Worm (Caenorhabditis elegans) whole organism, late embryonic: ENCODE data around the gene F54E7.6.
A peak's percentile ranks its signal among the peaks of the same experiment; 100 is the strongest.

Source experiments
- C08G9.2 ChIP-seq: sonication (generic microtip); optimal IDR thresholded peaks from 2 replicates; lab custom pipeline; 2016; ENCODE audit warnings: mild to moderate bottlenecking, missing genetic modification characterization, moderate library complexity, missing compliant biosample characterization
- C38D4.7 ChIP-seq: fragments of 200-800 bp; sonication (Bioruptor generic); optimal IDR thresholded peaks from 2 replicates; lab custom pipeline; 2018; ENCODE audit warnings: mild to moderate bottlenecking, missing genetic modification characterization, moderate library complexity, missing compliant biosample characterization
- F13H6.1 ChIP-seq: sonication (generic microtip); optimal IDR thresholded peaks from 2 replicates; lab custom pipeline; 2016; ENCODE audit warnings: missing genetic modification characterization, missing compliant biosample characterization
- K02D7.2 ChIP-seq: sonication (generic microtip); optimal IDR thresholded peaks from 2 replicates; lab custom pipeline; 2017; ENCODE audit warnings: mild to moderate bottlenecking, missing genetic modification characterization, missing compliant biosample characterization
- K09A11.1 ChIP-seq: sonication (generic microtip); optimal IDR thresholded peaks from 2 replicates; lab custom pipeline; 2017; ENCODE audit warnings: antibody characterized with exemption, mild to moderate bottlenecking, missing genetic modification characterization, missing compliant biosample characterization; ENCODE audit not compliant: insufficient read depth
- T23F11.4 ChIP-seq: fragments of 200-800 bp; sonication (Bioruptor generic); optimal IDR thresholded peaks from 2 replicates; lab custom pipeline; 2018; ENCODE audit warnings: mild to moderate bottlenecking, missing genetic modification characterization, missing compliant biosample characterization
- Y22D7AL.16 ChIP-seq: sonication (generic microtip); optimal IDR thresholded peaks from 2 replicates; lab custom pipeline; 2016; ENCODE audit warnings: missing genetic modification characterization, missing compliant biosample characterization
- ahr-1 ChIP-seq: sonication (generic microtip); optimal IDR thresholded peaks from 2 replicates; lab custom pipeline; 2016; ENCODE audit warnings: missing genetic modification characterization, missing compliant biosample characterization
- ceh-14 ChIP-seq: sonication (generic microtip); optimal IDR thresholded peaks from 2 replicates; lab custom pipeline; 2016; ENCODE audit warnings: missing genotype, missing genetic modification characterization, missing compliant biosample characterization
- ceh-18 ChIP-seq: sonication (generic microtip); optimal IDR thresholded peaks from 2 replicates; lab custom pipeline; 2016; ENCODE audit warnings: missing genetic modification characterization, missing compliant biosample characterization
- ceh-19 ChIP-seq: fragments of 200-800 bp; sonication (Bioruptor generic); optimal IDR thresholded peaks from 2 replicates; lab custom pipeline; 2018; ENCODE audit warnings: mild to moderate bottlenecking, missing genetic modification characterization, missing compliant biosample characterization
- ceh-2 ChIP-seq: sonication (generic microtip); optimal IDR thresholded peaks from 2 replicates; lab custom pipeline; 2016; ENCODE audit warnings: missing genotype, missing genetic modification characterization, missing compliant biosample characterization
- ceh-22 ChIP-seq: sonication (generic microtip); optimal IDR thresholded peaks from 2 replicates; lab custom pipeline; 2017; ENCODE audit warnings: missing biosample characterization, missing genetic modification characterization
- ceh-24 ChIP-seq: sonication (generic microtip); optimal IDR thresholded peaks from 2 replicates; lab custom pipeline; 2016; ENCODE audit warnings: mild to moderate bottlenecking, missing genetic modification characterization, missing compliant biosample characterization
- ceh-30 ChIP-seq: fragments of 150-350 bp; optimal IDR thresholded peaks from 2 replicates; lab custom pipeline; 2014; ENCODE audit warnings: missing biosample characterization, missing genetic modification characterization
- ceh-31 ChIP-seq: sonication (generic microtip); optimal IDR thresholded peaks from 2 replicates; lab custom pipeline; 2016; ENCODE audit warnings: missing genetic modification characterization, missing compliant biosample characterization
- ceh-34 ChIP-seq: sonication (generic microtip); optimal IDR thresholded peaks from 2 replicates; lab custom pipeline; 2016; ENCODE audit warnings: mild to moderate bottlenecking, missing genetic modification characterization, missing compliant biosample characterization
- ceh-45 ChIP-seq: fragments of 200-800 bp; sonication (Bioruptor generic); IDR thresholded peaks from 2 replicates; pipeline ENCODE4 v1.3.6; 2022; ENCODE audit warnings: missing genetic modification reagents, missing genetic modification characterization, missing compliant biosample characterization
- ceh-9 ChIP-seq: sonication (generic microtip); optimal IDR thresholded peaks from 2 replicates; lab custom pipeline; 2016; ENCODE audit warnings: mild to moderate bottlenecking, missing genetic modification characterization, inconsistent platforms, missing compliant biosample characterization
- che-1 ChIP-seq: sonication (generic microtip); optimal IDR thresholded peaks from 2 replicates; lab custom pipeline; 2016; ENCODE audit warnings: mild to moderate bottlenecking, missing genetic modification characterization, missing compliant biosample characterization
- dmd-4 ChIP-seq: sonication (generic microtip); optimal IDR thresholded peaks from 2 replicates; lab custom pipeline; 2016; ENCODE audit warnings: borderline replicate concordance, missing genetic modification characterization, missing compliant biosample characterization
- dve-1 ChIP-seq: sonication (generic microtip); optimal IDR thresholded peaks from 2 replicates; lab custom pipeline; 2017; ENCODE audit warnings: antibody characterized with exemption, mild to moderate bottlenecking, missing genetic modification characterization, missing compliant biosample characterization
- elt-2 ChIP-seq: sonication (generic microtip); optimal IDR thresholded peaks from 2 replicates; lab custom pipeline; 2016; ENCODE audit warnings: missing genetic modification reagents, missing genetic modification characterization, missing compliant biosample characterization
- elt-4 ChIP-seq: sonication (generic microtip); optimal IDR thresholded peaks from 2 replicates; lab custom pipeline; 2016; ENCODE audit warnings: missing genetic modification characterization, missing compliant biosample characterization
- eyg-1 ChIP-seq: sonication (generic microtip); optimal IDR thresholded peaks from 2 replicates; lab custom pipeline; 2016; ENCODE audit warnings: missing genotype, missing genetic modification characterization, missing compliant biosample characterization
- fax-1 ChIP-seq: sonication (generic microtip); optimal IDR thresholded peaks from 2 replicates; lab custom pipeline; 2016; ENCODE audit warnings: missing genotype, missing genetic modification characterization, missing compliant biosample characterization
- fkh-10 ChIP-seq: fragments of 150-350 bp; optimal IDR thresholded peaks from 2 replicates; lab custom pipeline; 2014; ENCODE audit warnings: missing biosample characterization, missing genetic modification reagents, missing genetic modification characterization
- fkh-6 ChIP-seq: sonication (generic microtip); optimal IDR thresholded peaks from 2 replicates; lab custom pipeline; 2016; ENCODE audit warnings: missing genetic modification characterization, missing compliant biosample characterization
- hlh-30 ChIP-seq: sonication (generic microtip); optimal IDR thresholded peaks from 2 replicates; lab custom pipeline; 2017; ENCODE audit warnings: antibody characterized with exemption, missing genetic modification characterization, missing compliant biosample characterization; ENCODE audit not compliant: insufficient read depth
- hlh-6 ChIP-seq: sonication (generic microtip); optimal IDR thresholded peaks from 2 replicates; lab custom pipeline; 2016; ENCODE audit warnings: missing genotype, missing genetic modification characterization, missing compliant biosample characterization
- nfya-1 ChIP-seq: sonication (generic microtip); optimal IDR thresholded peaks from 2 replicates; lab custom pipeline; 2017; ENCODE audit warnings: missing genetic modification characterization, mild to moderate bottlenecking, missing compliant biosample characterization, antibody characterized with exemption, moderate library complexity
- nhr-11 ChIP-seq: fragments of 150-350 bp; optimal IDR thresholded peaks from 2 replicates; lab custom pipeline; 2014; ENCODE audit warnings: missing biosample characterization, missing genetic modification characterization
- nhr-232 ChIP-seq: sonication (generic microtip); optimal IDR thresholded peaks from 2 replicates; lab custom pipeline; 2016; ENCODE audit warnings: missing genetic modification characterization, missing compliant biosample characterization
- odd-2 ChIP-seq: sonication (generic microtip); optimal IDR thresholded peaks from 2 replicates; lab custom pipeline; 2017; ENCODE audit warnings: antibody characterized with exemption, mild to moderate bottlenecking, missing genetic modification characterization, missing compliant biosample characterization
- pag-3 ChIP-seq: sonication (generic microtip); optimal IDR thresholded peaks from 2 replicates; lab custom pipeline; 2016; ENCODE audit warnings: missing compliant biosample characterization, missing genetic modification characterization, borderline replicate concordance
- pat-9 ChIP-seq: fragments of 200-800 bp; sonication (Bioruptor generic); optimal IDR thresholded peaks from 2 replicates; lab custom pipeline; 2018; ENCODE audit warnings: mild to moderate bottlenecking, missing genetic modification characterization, moderate library complexity, missing compliant biosample characterization
- pax-1 ChIP-seq: fragments of 150-350 bp; optimal IDR thresholded peaks from 2 replicates; lab custom pipeline; 2014; ENCODE audit warnings: missing biosample characterization, missing genetic modification characterization
- pha-2 ChIP-seq: sonication (generic microtip); optimal IDR thresholded peaks from 2 replicates; lab custom pipeline; 2017; ENCODE audit warnings: mild to moderate bottlenecking, missing genetic modification characterization, missing compliant biosample characterization
- pha-4 ChIP-seq: fragments of 150-350 bp; optimal IDR thresholded peaks from 2 replicates; lab custom pipeline; 2018; ENCODE audit warnings: missing biosample characterization, missing genetic modification reagents, missing genetic modification characterization
- ref-2 ChIP-seq: sonication (generic microtip); optimal IDR thresholded peaks from 2 replicates; lab custom pipeline; 2016; ENCODE audit warnings: missing genetic modification characterization, missing compliant biosample characterization
- rnt-1 ChIP-seq: sonication (generic microtip); optimal IDR thresholded peaks from 2 replicates; lab custom pipeline; 2016; ENCODE audit warnings: missing genetic modification characterization, missing compliant biosample characterization
- sdc-2 ChIP-seq: sonication (generic microtip); optimal IDR thresholded peaks from 2 replicates; lab custom pipeline; 2016; ENCODE audit warnings: missing genotype, missing genetic modification characterization, missing compliant biosample characterization
- sox-2 ChIP-seq: fragments of 200-800 bp; sonication (Bioruptor generic); IDR thresholded peaks from 2 replicates; pipeline ENCODE4 v1.3.6; 2022; ENCODE audit warnings: missing genetic modification reagents, missing genetic modification characterization, missing compliant biosample characterization
- sox-4 ChIP-seq: sonication (generic microtip); optimal IDR thresholded peaks from 2 replicates; lab custom pipeline; 2017; ENCODE audit warnings: mild to moderate bottlenecking, missing genetic modification characterization, inconsistent platforms, missing compliant biosample characterization
- tbx-2 ChIP-seq: sonication (generic microtip); optimal IDR thresholded peaks from 2 replicates; lab custom pipeline; 2016; ENCODE audit warnings: missing genetic modification characterization, missing compliant biosample characterization
- tbx-7 ChIP-seq: sonication (generic microtip); optimal IDR thresholded peaks from 2 replicates; lab custom pipeline; 2016; ENCODE audit warnings: missing genotype, missing genetic modification characterization, missing compliant biosample characterization
- ttx-3 ChIP-seq: sonication (generic microtip); optimal IDR thresholded peaks from 2 replicates; lab custom pipeline; 2016; ENCODE audit warnings: missing genetic modification reagents, missing genetic modification characterization, missing compliant biosample characterization
- unc-3 ChIP-seq, 2 experiments: fragments of 200-800 bp in 1 of 2; sonication (Bioruptor generic) in 1 of 2; sonication (generic microtip) in 1 of 2; conservative IDR thresholded peaks in 1 of 2; optimal IDR thresholded peaks in 1 of 2; 2 replicates each; pipeline versions ENCODE4 v1.3.6 to Lab custom; 2016 to 2022; ENCODE audit warnings: missing compliant biosample characterization in 2 of 2, missing genetic modification characterization in 2 of 2, missing genetic modification reagents in 1 of 2
- unc-42 ChIP-seq: sonication (generic microtip); optimal IDR thresholded peaks from 2 replicates; lab custom pipeline; 2016; ENCODE audit warnings: missing genotype, missing genetic modification characterization, missing compliant biosample characterization
- unc-55 ChIP-seq: sonication (generic microtip); optimal IDR thresholded peaks from 2 replicates; lab custom pipeline; 2017; ENCODE audit warnings: missing biosample characterization, missing genetic modification reagents, missing genetic modification characterization
- unc-86 ChIP-seq: sonication (generic microtip); optimal IDR thresholded peaks from 2 replicates; lab custom pipeline; 2016; ENCODE audit warnings: missing genetic modification characterization, missing compliant biosample characterization
- zip-5 ChIP-seq: sonication (generic microtip); optimal IDR thresholded peaks from 2 replicates; lab custom pipeline; 2016; ENCODE audit warnings: missing genetic modification characterization, missing compliant biosample characterization
- ztf-16 ChIP-seq: sonication (generic microtip); optimal IDR thresholded peaks from 2 replicates; lab custom pipeline; 2017; ENCODE audit warnings: missing genetic modification characterization, missing compliant biosample characterization

The F54E7.6 gene

DNA sequence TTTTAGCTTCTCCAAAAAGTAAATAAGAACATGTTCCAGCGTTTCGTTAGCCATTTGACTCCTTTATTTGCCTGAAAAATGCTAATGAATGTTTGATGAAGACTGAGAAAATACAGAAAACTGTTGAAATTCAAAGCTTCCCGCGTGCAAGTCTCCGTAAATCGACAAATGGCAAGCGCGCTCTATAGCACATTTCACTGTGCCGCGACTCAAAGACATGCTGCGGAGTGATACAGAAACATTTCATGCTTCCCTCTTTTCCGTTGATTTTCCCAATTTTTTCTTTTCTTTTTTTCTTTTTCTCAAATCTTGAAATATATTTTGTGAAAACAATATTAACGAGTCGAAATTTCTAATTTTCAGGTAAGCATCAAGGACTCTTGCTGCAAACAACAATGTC lies 18.1 kb upstream of the F54E7.6 start, which contains the start of the genes ska-3 and rps-12:
TSS of gene ska-3 (minus strand) at position 71 of the 400 bp plus-strand sequence.
TSS of gene rps-12 (plus strand) at position 364 of the 400 bp plus-strand sequence.
- TF ChIP-seq ceh-31 (tag; lab: Kevin White, UChicago) (peak; percentile 89), ceh-9 (tag; lab: Kevin White, UChicago) (no peak), ztf-16 (tag; lab: Kevin White, UChicago) (peak; percentile 78), ceh-45 (GFP tag; lab: Robert Waterston, UW) (no peak), F13H6.1 (tag; lab: Kevin White, UChicago) (peak; percentile 21), unc-55 (GFP tag; lab: Kevin White, UChicago) (peak; percentile 74), ceh-18 (tag; lab: Kevin White, UChicago) (peak; percentile 94), ceh-2 (tag; lab: Kevin White, UChicago) (peak; percentile 59), nhr-11 (tag; lab: Kevin White, UChicago) (peak; percentile 78), zip-5 (tag; lab: Kevin White, UChicago) (no peak), che-1 (no peak), ceh-30 (tag; lab: Kevin White, UChicago) (peak; percentile 64), hlh-30 (tag; lab: Kevin White, UChicago) (peak; percentile 70), ref-2 (peak; percentile 90), hlh-6 (no peak), unc-3 (GFP tag; conservative IDR thresholded peaks at IDR 0.05; lab: Robert Waterston, UW) (no peak), unc-3 (tag; optimal IDR thresholded peaks at IDR 0.05; lab: Kevin White, UChicago) (peak; percentile 56), Y22D7AL.16 (tag; lab: Kevin White, UChicago) (no peak), fkh-10 (GFP tag; lab: Kevin White, UChicago) (no peak), ceh-34 (peak; percentile 89), ceh-22 (no peak), fkh-6 (tag; lab: Kevin White, UChicago) (no peak), fax-1 (tag; lab: Kevin White, UChicago) (no peak), ceh-24 (tag; lab: Kevin White, UChicago) (no peak), dmd-4 (tag; lab: Kevin White, UChicago) (peak; percentile 67), pha-2 (peak; percentile 55), C08G9.2 (tag; lab: Kevin White, UChicago) (peak; percentile 35), ceh-19 (GFP tag; lab: Kevin White, UChicago) (no peak), unc-86 (peak; percentile 74), K09A11.1 (peak; percentile 52), unc-42 (tag; lab: Kevin White, UChicago) (peak; percentile 87), eyg-1 (no peak), sox-2 (GFP tag; lab: Robert Waterston, UW) (peak; percentile 24; the same call in 1 of the 2 replicates), ttx-3 (tag; lab: Kevin White, UChicago) (peak; percentile 6), elt-2 (tag; lab: Kevin White, UChicago) (peak; percentile 69), tbx-2 (tag; lab: Kevin White, UChicago) (peak; percentile 94), tbx-7 (tag; lab: Kevin White, UChicago) (peak; percentile 41), pax-1 (tag; lab: Kevin White, UChicago) (peak; percentile 93), odd-2 (tag; lab: Kevin White, UChicago) (no peak), C38D4.7 (GFP tag; lab: Kevin White, UChicago) (no peak), nfya-1 (tag; lab: Kevin White, UChicago) (peak; percentile 96), elt-4 (tag; lab: Kevin White, UChicago) (no peak), nhr-232 (tag; lab: Kevin White, UChicago) (no peak), dve-1 (tag; lab: Kevin White, UChicago) (peak; percentile 95), sox-4 (no peak), ceh-14 (tag; lab: Kevin White, UChicago) (peak; percentile 62), pha-4 (tag; lab: Kevin White, UChicago) (no peak), K02D7.2 (tag; lab: Kevin White, UChicago) (no peak), rnt-1 (tag; lab: Kevin White, UChicago) (peak; percentile 87), T23F11.4 (no peak), ahr-1 (tag; lab: Kevin White, UChicago) (no peak), pag-3 (tag; lab: Kevin White, UChicago) (no peak), sdc-2 (tag; lab: Kevin White, UChicago) (peak; percentile 28), pat-9 (peak; percentile 58)
